Worm (Caenorhabditis elegans): ENCODE data around the gene fdgt-2.

DNA sequence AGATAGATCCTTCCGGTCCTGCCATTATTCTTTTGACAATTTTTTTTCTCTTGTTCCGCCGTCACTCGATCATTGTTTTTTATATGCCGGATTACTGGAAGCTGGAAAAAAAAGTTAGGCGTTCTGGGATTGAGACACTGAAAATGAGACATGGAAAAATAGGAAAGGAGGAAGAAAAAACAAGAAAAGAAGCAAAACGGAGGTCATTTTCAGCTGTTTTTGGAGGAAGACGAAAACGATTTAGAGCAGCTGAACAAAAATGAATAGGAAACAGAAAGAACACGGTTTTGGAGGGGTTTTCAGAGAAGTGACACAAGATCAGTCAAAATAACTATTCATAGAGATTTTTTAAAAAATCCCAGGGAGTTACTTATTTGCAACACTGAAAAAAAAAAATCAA lies 48.4 kb upstream of the fdgt-2 start, which contains the start of gene amt-3:
- TF ChIP-seq unc-39 (tag; optimal IDR thresholded peaks at IDR 0.05): no peak
- TF ChIP-seq snpc-4 (tag; optimal IDR thresholded peaks at IDR 0.05): no peak
- no peak for TF ChIP-seq nhr-28 (tag; optimal IDR thresholded peaks at IDR 0.05)
- no peak for TF ChIP-seq fos-1 (tag; optimal IDR thresholded peaks at IDR 0.05)
- TF ChIP-seq nhr-12 (tag; optimal IDR thresholded peaks at IDR 0.05): no peak
- TF ChIP-seq pqm-1 (tag; optimal IDR thresholded peaks at IDR 0.05): no peak
- no peak for TF ChIP-seq ceh-16 (tag; optimal IDR thresholded peaks at IDR 0.05)
- TF ChIP-seq R02D3.7 (tag; optimal IDR thresholded peaks at IDR 0.05): no peak
- TF ChIP-seq tbx-2 (tag; optimal IDR thresholded peaks at IDR 0.05): no peak
- TF ChIP-seq ama-1 (optimal IDR thresholded peaks at IDR 0.05): no peak
- TF ChIP-seq daf-12 (tag; optimal IDR thresholded peaks at IDR 0.05): no peak
- TF ChIP-seq nhr-23 (tag; optimal IDR thresholded peaks at IDR 0.05): no peak
- TF ChIP-seq ceh-9 (tag; optimal IDR thresholded peaks at IDR 0.05): no peak
- TF ChIP-seq unc-62 (GFP tag; optimal IDR thresholded peaks at IDR 0.05): no peak

All from whole organism, L3 larva.